Worm (Caenorhabditis elegans): ENCODE results near the gene Y54G9A.7.

The Y54G9A.7 gene

ce11 chrII:13723754-13724153 is 1.8 kb downstream of the Y54G9A.7 start:
- TF ChIP-seq dox-1 (GFP tag; IDR thresholded peaks at IDR 0.05) (0 out of 2 replicates have a peak, but pooled peaks have one; percentile 8), F23B12.7 (tag; optimal IDR thresholded peaks at IDR 0.05; ENCODE audit: insufficient read depth) (peak; percentile 22), B0336.3 (GFP tag; IDR thresholded peaks at IDR 0.05) (peak; percentile 53; the same call in 1 of the 2 replicates), mcd-1 (GFP tag; IDR thresholded peaks at IDR 0.05) (0 out of 2 replicates have a peak, but pooled peaks have one; percentile 17), mes-4 (tag; optimal IDR thresholded peaks at IDR 0.05) (no peak), egl-44 (GFP tag; IDR thresholded peaks at IDR 0.05) (0 out of 2 replicates have a peak, but pooled peaks have one; percentile 54), T07F8.4 (tag; optimal IDR thresholded peaks at IDR 0.05) (no peak), ama-1 (optimal IDR thresholded peaks at IDR 0.05) (no peak), ama-1 (GFP tag; optimal IDR thresholded peaks at IDR 0.05) (no peak), ztf-28 (GFP tag; IDR thresholded peaks at IDR 0.05) (0 out of 2 replicates have a peak, but pooled peaks have one; percentile 60), lag-1 (GFP tag; IDR thresholded peaks at IDR 0.05) (no peak), cebp-1 (GFP tag; IDR thresholded peaks at IDR 0.05) (no peak), cebp-1 (tag; optimal IDR thresholded peaks at IDR 0.05) (peak; percentile 24), Y95B8A.8 (GFP tag; IDR thresholded peaks at IDR 0.05) (peak; percentile 71; the same call in 1 of the 2 replicates), ceh-79 (tag; optimal IDR thresholded peaks at IDR 0.05) (no peak), madf-6 (GFP tag; IDR thresholded peaks at IDR 0.05) (peak; percentile 38; the same call in 1 of the 2 replicates), attf-6 (GFP tag; IDR thresholded peaks at IDR 0.05) (0 out of 2 replicates have a peak, but pooled peaks have one; percentile 15), athp-1 (tag; optimal IDR thresholded peaks at IDR 0.05) (peak; percentile 25), nhr-120 (GFP tag; IDR thresholded peaks at IDR 0.05) (no peak), hsf-1 (GFP tag; IDR thresholded peaks at IDR 0.05) (0 out of 2 replicates have a peak, but pooled peaks have one; percentile 18), F33H1.4 (GFP tag; IDR thresholded peaks at IDR 0.05) (0 out of 2 replicates have a peak, but pooled peaks have one; percentile 9), efl-1 (GFP tag; optimal IDR thresholded peaks at IDR 0.05) (peak; percentile 4), lsl-1 (GFP tag; optimal IDR thresholded peaks at IDR 0.05) (peak; percentile 42), hmg-1.2 (GFP tag; IDR thresholded peaks at IDR 0.05) (peak; percentile 14; the same call in 1 of the 2 replicates), let-526 (GFP tag; IDR thresholded peaks at IDR 0.05) (no peak), ceh-100 (GFP tag; IDR thresholded peaks at IDR 0.05) (peak; percentile 29; the same call in 1 of the 2 replicates)

ce11 chrII:13722763-13723162 is 2.8 kb downstream of the Y54G9A.7 start, which contains the start of gene Y54G9A.5:
Gene Y54G9A.5, plus strand, starts transcription at chrII:13723007.
- TF ChIP-seq F39B2.1 (GFP tag; IDR thresholded peaks at IDR 0.05): no peak
- TF ChIP-seq ztf-25 (GFP tag; IDR thresholded peaks at IDR 0.05): 0 out of 2 replicates have a peak, but pooled peaks have one; percentile 46
- TF ChIP-seq B0019.2 (GFP tag; conservative IDR thresholded peaks at IDR 0.05): 0 out of 2 replicates have a peak, but pooled peaks have one; percentile 34
- no peak for TF ChIP-seq ccch-3 (GFP tag; optimal IDR thresholded peaks at IDR 0.05)
- TF ChIP-seq dpff-1 (tag; optimal IDR thresholded peaks at IDR 0.05): no peak
- no peak for TF ChIP-seq lin-26 (GFP tag; IDR thresholded peaks at IDR 0.05)
- TF ChIP-seq akir-1 (GFP tag; optimal IDR thresholded peaks at IDR 0.05): no peak
- TF ChIP-seq athp-1 (tag; optimal IDR thresholded peaks at IDR 0.05): no peak
- 0 out of 2 replicates have a peak, but pooled peaks have one; percentile 40 for TF ChIP-seq Y67H2A.10 (GFP tag; conservative IDR thresholded peaks at IDR 0.05)
- peak; percentile 43 for TF ChIP-seq F23B12.7 (tag; optimal IDR thresholded peaks at IDR 0.05; ENCODE audit: insufficient read depth)
- TF ChIP-seq madf-3 (GFP tag; IDR thresholded peaks at IDR 0.05): peak; percentile 53; the same call in 1 of the 2 replicates
- TF ChIP-seq him-1 (tag; optimal IDR thresholded peaks at IDR 0.05): no peak
- no peak for TF ChIP-seq bed-1 (GFP tag; IDR thresholded peaks at IDR 0.05)
- TF ChIP-seq mel-28 (tag; optimal IDR thresholded peaks at IDR 0.05; ENCODE audit: borderline replicate concordance): no peak
- TF ChIP-seq rpc-1 (optimal IDR thresholded peaks at IDR 0.05): no peak
- TF ChIP-seq rpc-1 (tag; optimal IDR thresholded peaks at IDR 0.05): no peak
- TF ChIP-seq nfya-1 (tag; optimal IDR thresholded peaks at IDR 0.05; ENCODE audit: borderline replicate concordance, insufficient read depth): no peak
- no peak for TF ChIP-seq Y95B8A.8 (GFP tag; IDR thresholded peaks at IDR 0.05)
- peak; percentile 76 for TF ChIP-seq mcd-1 (GFP tag; IDR thresholded peaks at IDR 0.05)
- no peak for TF ChIP-seq egl-18 (GFP tag; IDR thresholded peaks at IDR 0.05)
- peak; percentile 86 for TF ChIP-seq F49E8.2 (tag; optimal IDR thresholded peaks at IDR 0.05; ENCODE audit: insufficient read depth)
- no peak for TF ChIP-seq ztf-26 (tag; optimal IDR thresholded peaks at IDR 0.05)
- TF ChIP-seq hmg-1.2 (GFP tag; IDR thresholded peaks at IDR 0.05): peak; percentile 31; the same call in 1 of the 2 replicates
- no peak for TF ChIP-seq snpc-4 (GFP tag; optimal IDR thresholded peaks at IDR 0.05)
- TF ChIP-seq snpc-4 (tag; optimal IDR thresholded peaks at IDR 0.05): peak in 2 of 4 experiments; percentile 26 to 54
- TF ChIP-seq repo-1 (tag; optimal IDR thresholded peaks at IDR 0.05): no peak
- TF ChIP-seq die-1 (tag; optimal IDR thresholded peaks at IDR 0.05): no peak

All from whole organism, young adult.